Fruit fly (Drosophila melanogaster): ENCODE data around the gene Hsp27.
A peak's percentile ranks its signal among the peaks of the same experiment; 100 is the strongest.

Gene Hsp27

dm6 chr3L:9357830-9358712, 25.8 kb upstream of the Hsp27 start (continued):
- TF ChIP-seq CG14014 (GFP tag; IDR thresholded peaks at IDR 0.05) (no peak), Sin3A (optimal IDR thresholded peaks at IDR 0.05) (no peak), CG4730 (GFP tag; IDR thresholded peaks at IDR 0.05) (no peak), Nf-YA (GFP tag; IDR thresholded peaks at IDR 0.05) (no peak), CG18599 (GFP tag; optimal IDR thresholded peaks at IDR 0.05) (no peak), Hr3 (GFP tag; optimal IDR thresholded peaks at IDR 0.05) (no peak), CG30431 (GFP tag; optimal IDR thresholded peaks at IDR 0.05) (no peak), eve (GFP tag; optimal IDR thresholded peaks at IDR 0.05) (no peak), Dll (GFP tag; IDR thresholded peaks at IDR 0.05; ENCODE audit: partially characterized antibody) (0 out of 4 replicates have a peak, but pooled peaks have one; percentile 23), CG6654 (GFP tag; optimal IDR thresholded peaks at IDR 0.05) (no peak), Trl (optimal IDR thresholded peaks at IDR 0.05) (peak in 1 of 2 experiments; percentile 25), Trl (GFP tag; optimal IDR thresholded peaks at IDR 0.05) (no peak), Oaz (GFP tag; IDR thresholded peaks at IDR 0.05) (no peak), CG9437 (GFP tag; optimal IDR thresholded peaks at IDR 0.05) (no peak), mld (GFP tag; IDR thresholded peaks at IDR 0.05; ENCODE audit: partially characterized antibody) (no peak), dmrt11E (tag; optimal IDR thresholded peaks at IDR 0.05) (no peak), CG8924 (tag; optimal IDR thresholded peaks at IDR 0.05) (peak; percentile 5), so (GFP tag; IDR thresholded peaks at IDR 0.05) (no peak), Gsc (GFP tag; IDR thresholded peaks at IDR 0.05) (no peak), aop (GFP tag; IDR thresholded peaks at IDR 0.05) (no peak), E2f2 (GFP tag; IDR thresholded peaks at IDR 0.05) (no peak), dmrt99B (tag; optimal IDR thresholded peaks at IDR 0.05) (no peak), Pdp1 (GFP tag; optimal IDR thresholded peaks at IDR 0.05) (peak in 1 of 2 experiments; percentile 33), CG17612 (GFP tag; IDR thresholded peaks at IDR 0.05) (no peak), CG4707 (GFP tag; optimal IDR thresholded peaks at IDR 0.05) (no peak), CG2712 (tag; optimal IDR thresholded peaks at IDR 0.05) (no peak), CG6813 (GFP tag; optimal IDR thresholded peaks at IDR 0.05) (no peak), bbx (GFP tag; IDR thresholded peaks at IDR 0.05; ENCODE audit: partially characterized antibody) (0 out of 2 replicates have a peak, but pooled peaks have one; percentile 19), Hsf (GFP tag; optimal IDR thresholded peaks at IDR 0.05) (no peak), CG14710 (tag; optimal IDR thresholded peaks at IDR 0.05) (no peak), CG11560 (tag; IDR thresholded peaks at IDR 0.05) (no peak), lov (optimal IDR thresholded peaks at IDR 0.05) (no peak), lov (GFP tag; IDR thresholded peaks at IDR 0.05) (no peak), ara (GFP tag; IDR thresholded peaks at IDR 0.05) (no peak), CG1792 (GFP tag; optimal IDR thresholded peaks at IDR 0.05) (no peak), MBD-R2 (GFP tag; IDR thresholded peaks at IDR 0.05) (no peak), MTF-1 (GFP tag; optimal IDR thresholded peaks at IDR 0.05; ENCODE audit: borderline replicate concordance) (no peak), CG12769 (tag; optimal IDR thresholded peaks at IDR 0.05) (peak; percentile 60), NC2β (GFP tag; optimal IDR thresholded peaks at IDR 0.05) (no peak), bab2 (GFP tag; optimal IDR thresholded peaks at IDR 0.05) (no peak), CG11723 (GFP tag; optimal IDR thresholded peaks at IDR 0.05) (no peak), CG6175 (GFP tag; IDR thresholded peaks at IDR 0.05) (no peak), Fer1 (GFP tag; optimal IDR thresholded peaks at IDR 0.05) (no peak), bsh (GFP tag; optimal IDR thresholded peaks at IDR 0.05) (peak in 1 of 2 experiments; percentile 45), CG7556 (GFP tag; optimal IDR thresholded peaks at IDR 0.05) (no peak), Sox100B (GFP tag; optimal IDR thresholded peaks at IDR 0.05) (no peak), kah (GFP tag; optimal IDR thresholded peaks at IDR 0.05) (peak; percentile 20), CG3995 (GFP tag; optimal IDR thresholded peaks at IDR 0.05) (no peak), HmgD (GFP tag; optimal IDR thresholded peaks at IDR 0.05) (no peak), CG11398 (GFP tag; optimal IDR thresholded peaks at IDR 0.05) (no peak)
